Worm (Caenorhabditis elegans) whole organism, mixed stage, embryonic: ENCODE measurements around the gene Y47D7A.3.

Experiments used
- M03D4.4 ChIP-seq: sonication (generic microtip); optimal IDR thresholded peaks from 2 replicates; lab custom pipeline; 2017; ENCODE audit warnings: mild to moderate bottlenecking, missing genetic modification characterization, missing compliant biosample characterization
- ces-1 ChIP-seq: fragments of 150-350 bp; optimal IDR thresholded peaks from 2 replicates; lab custom pipeline; 2014; ENCODE audit warnings: missing biosample characterization, missing genetic modification reagents, missing genetic modification characterization
- cnd-1 ChIP-seq: fragments of 200-800 bp; sonication (Bioruptor generic); optimal IDR thresholded peaks from 2 replicates; lab custom pipeline; 2018; ENCODE audit warnings: mild to moderate bottlenecking, missing genetic modification characterization, missing compliant biosample characterization
- elt-3 ChIP-seq: fragments of 150-350 bp; optimal IDR thresholded peaks from 2 replicates; lab custom pipeline; 2014; ENCODE audit warnings: missing biosample characterization, missing genetic modification characterization
- lin-32 ChIP-seq: fragments of 200-800 bp; sonication (Bioruptor generic); optimal IDR thresholded peaks from 2 replicates; lab custom pipeline; 2018; ENCODE audit warnings: mild to moderate bottlenecking, missing genetic modification characterization, missing compliant biosample characterization
- nhr-12 ChIP-seq: fragments of 150-350 bp; optimal IDR thresholded peaks from 2 replicates; lab custom pipeline; 2014; ENCODE audit warnings: missing biosample characterization, missing genetic modification characterization
- pha-4 ChIP-seq: fragments of 150-350 bp; optimal IDR thresholded peaks from 2 replicates; lab custom pipeline; 2018; ENCODE audit warnings: missing biosample characterization, missing genetic modification reagents, missing genetic modification characterization
- tbx-8 ChIP-seq: fragments of 200-800 bp; sonication (Bioruptor generic); optimal IDR thresholded peaks from 2 replicates; lab custom pipeline; 2018; ENCODE audit warnings: mild to moderate bottlenecking, missing genetic modification characterization, moderate library complexity, missing compliant biosample characterization
- unc-62 ChIP-seq: fragments of 150-350 bp; optimal IDR thresholded peaks from 2 replicates; lab custom pipeline; 2014; ENCODE audit warnings: missing biosample characterization, missing genetic modification reagents, missing genetic modification characterization
- zip-8 ChIP-seq: fragments of 150-350 bp; optimal IDR thresholded peaks from 2 replicates; lab custom pipeline; 2014; ENCODE audit warnings: missing biosample characterization, missing genetic modification characterization
- ztf-11 ChIP-seq: fragments of 150-350 bp; optimal IDR thresholded peaks from 2 replicates; lab custom pipeline; 2014; ENCODE audit warnings: missing biosample characterization, missing genetic modification characterization

DNA sequence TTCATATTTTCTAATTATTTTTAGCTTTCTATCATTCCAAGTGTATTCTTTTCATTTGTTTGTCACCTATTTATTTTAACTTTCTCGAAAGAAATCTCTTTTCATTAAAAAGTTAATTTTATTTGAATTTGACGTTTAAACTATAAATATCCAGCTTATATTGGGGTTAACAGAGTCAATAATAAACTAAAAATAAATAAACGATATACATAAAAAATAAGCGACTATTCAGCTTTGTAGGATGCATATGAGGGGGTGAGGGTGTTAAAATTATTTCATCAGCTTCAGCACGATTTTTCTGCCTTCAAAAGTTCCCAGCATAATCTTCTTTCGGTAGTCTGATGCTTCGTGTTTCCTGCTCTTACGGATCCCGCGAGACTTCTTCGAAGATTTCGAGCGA lies 37.1 kb upstream of the Y47D7A.3 start:
- TF ChIP-seq zip-8 (tag; lab: Kevin White, UChicago) (no peak), pha-4 (tag; lab: Kevin White, UChicago) (no peak), elt-3 (no peak), lin-32 (GFP tag; lab: Kevin White, UChicago) (no peak), ces-1 (GFP tag; lab: Kevin White, UChicago) (no peak), nhr-12 (tag; lab: Kevin White, UChicago) (no peak), M03D4.4 (tag; lab: Kevin White, UChicago) (no peak), cnd-1 (no peak), unc-62 (GFP tag; lab: Kevin White, UChicago) (no peak), ztf-11 (tag; lab: Kevin White, UChicago) (no peak), tbx-8 (no peak)
